Worm (Caenorhabditis elegans) whole organism, L4 larva: Measurements from ENCODE around the gene arrd-15.
A peak's percentile ranks its signal among the peaks of the same experiment; 100 is the strongest.

Experiments used
- D1046.2 ChIP-seq: fragments of 200-800 bp; sonication (Bioruptor generic); IDR thresholded peaks from 2 replicates; pipeline ENCODE4 v1.3.6; 2022; ENCODE audit warnings: missing genetic modification characterization, missing compliant biosample characterization
- F26F4.8 ChIP-seq: fragments of 200-800 bp; sonication (Bioruptor generic); conservative IDR thresholded peaks from 2 replicates; pipeline ENCODE4 v1.3.6; 2022; ENCODE audit warnings: missing genetic modification characterization, missing compliant biosample characterization
- F37D6.2 ChIP-seq: sonication (generic microtip); optimal IDR thresholded peaks from 2 replicates; lab custom pipeline; 2016; ENCODE audit warnings: mild to moderate bottlenecking, missing genetic modification characterization, missing compliant biosample characterization
- Y105C5A.15 ChIP-seq: fragments of 200-800 bp; sonication (Bioruptor generic); IDR thresholded peaks from 2 replicates; pipeline ENCODE4 v1.3.6; 2022; ENCODE audit warnings: missing genetic modification characterization, missing compliant biosample characterization
- Y48G9A.11 ChIP-seq: fragments of 200-800 bp; sonication (Bioruptor generic); IDR thresholded peaks from 2 replicates; pipeline ENCODE4 v1.3.6; 2022; ENCODE audit warnings: missing genetic modification reagents, missing genetic modification characterization, missing compliant biosample characterization
- Y75B8A.6 ChIP-seq: fragments of 200-800 bp; sonication (Bioruptor generic); IDR thresholded peaks from 2 replicates; pipeline ENCODE4 v1.3.6; 2022; ENCODE audit warnings: missing genetic modification reagents, missing genetic modification characterization, missing compliant biosample characterization
- ZK546.5 ChIP-seq, 2 experiments: sonication (generic microtip); optimal IDR thresholded peaks; 2 replicates each; lab custom pipeline; 2017; ENCODE audit warnings: missing biosample characterization in 2 of 2, missing genetic modification characterization in 2 of 2
- aly-2 ChIP-seq: sonication (generic microtip); optimal IDR thresholded peaks from 2 replicates; lab custom pipeline; 2018; ENCODE audit warnings: missing biosample characterization, missing genetic modification characterization
- attf-4 ChIP-seq: sonication (generic microtip); optimal IDR thresholded peaks from 3 replicates; lab custom pipeline; 2017; ENCODE audit warnings: missing biosample characterization, missing genetic modification characterization
- ceh-20 ChIP-seq: fragments of 200-800 bp; sonication (Bioruptor generic); IDR thresholded peaks from 2 replicates; pipeline ENCODE4 v1.3.6; 2022; ENCODE audit warnings: missing genetic modification reagents, missing genetic modification characterization, missing compliant biosample characterization
- ceh-32 ChIP-seq: sonication (generic microtip); optimal IDR thresholded peaks from 2 replicates; lab custom pipeline; 2016; ENCODE audit warnings: mild to moderate bottlenecking, missing genetic modification characterization, missing compliant biosample characterization; ENCODE audit not compliant: poor library complexity
- ces-1 ChIP-seq: fragments of 150-350 bp; sonication (generic microtip); optimal IDR thresholded peaks from 4 replicates; lab custom pipeline; 2014; ENCODE audit warnings: missing biosample characterization, missing genetic modification reagents, missing genetic modification characterization
- cey-2 ChIP-seq: sonication (generic microtip); optimal IDR thresholded peaks from 3 replicates; lab custom pipeline; 2017; ENCODE audit warnings: missing genetic modification characterization, mild to moderate bottlenecking, missing compliant biosample characterization, antibody characterized with exemption, borderline replicate concordance; ENCODE audit not compliant: insufficient read depth
- ctbp-1 ChIP-seq: fragments of 200-800 bp; sonication (Bioruptor generic); IDR thresholded peaks from 2 replicates; pipeline ENCODE4 v1.3.6; 2022; ENCODE audit warnings: missing genetic modification reagents, missing genetic modification characterization, missing compliant biosample characterization
- daf-19 ChIP-seq: fragments of 200-800 bp; sonication (Bioruptor generic); conservative IDR thresholded peaks from 2 replicates; pipeline ENCODE4 v1.3.6; 2022; ENCODE audit warnings: missing genetic modification characterization, missing compliant biosample characterization
- dmd-8 ChIP-seq: fragments of 200-800 bp; sonication (Bioruptor generic); IDR thresholded peaks from 2 replicates; pipeline ENCODE4 v1.3.6; 2022; ENCODE audit warnings: missing genetic modification characterization, missing compliant biosample characterization
- dmd-9 ChIP-seq: fragments of 200-800 bp; sonication (Bioruptor generic); IDR thresholded peaks from 2 replicates; pipeline ENCODE4 v1.3.6; 2022; ENCODE audit warnings: missing genetic modification reagents, missing genetic modification characterization, missing compliant biosample characterization
- dve-1 ChIP-seq: sonication (generic microtip); optimal IDR thresholded peaks from 2 replicates; lab custom pipeline; 2017; ENCODE audit warnings: antibody characterized with exemption, mild to moderate bottlenecking, missing genetic modification characterization, missing compliant biosample characterization; ENCODE audit not compliant: insufficient read depth
- fos-1 ChIP-seq: fragments of 150-350 bp; optimal IDR thresholded peaks from 2 replicates; lab custom pipeline; 2014; ENCODE audit warnings: missing biosample characterization, missing genetic modification characterization
- hlh-11 ChIP-seq: fragments of 200-800 bp; sonication (Bioruptor generic); optimal IDR thresholded peaks from 2 replicates; lab custom pipeline; 2018; ENCODE audit warnings: mild to moderate bottlenecking, missing genetic modification characterization, missing compliant biosample characterization
- hmg-1.1 ChIP-seq: fragments of 200-800 bp; sonication (Bioruptor generic); IDR thresholded peaks from 2 replicates; pipeline ENCODE4 v1.3.6; 2022; ENCODE audit warnings: missing genetic modification reagents, missing genetic modification characterization, missing compliant biosample characterization
- lim-7 ChIP-seq: fragments of 200-800 bp; sonication (Bioruptor generic); IDR thresholded peaks from 2 replicates; pipeline ENCODE4 v1.3.6; 2022; ENCODE audit warnings: missing genetic modification characterization, missing compliant biosample characterization
- lin-1 ChIP-seq: fragments of 200-800 bp; sonication (Bioruptor generic); IDR thresholded peaks from 2 replicates; pipeline ENCODE4 v1.3.6; 2022; ENCODE audit warnings: missing genetic modification reagents, missing genetic modification characterization, missing compliant biosample characterization
- lin-29 ChIP-seq: fragments of 200-800 bp; sonication (Bioruptor generic); IDR thresholded peaks from 2 replicates; pipeline ENCODE4 v1.3.6; 2022; ENCODE audit warnings: missing genetic modification reagents, missing genetic modification characterization, missing compliant biosample characterization
- madf-5 ChIP-seq, 2 experiments: fragments of 200-800 bp; sonication (Bioruptor generic); IDR thresholded peaks; 2 replicates each; pipeline ENCODE4 v1.3.6; 2022; ENCODE audit warnings: missing compliant biosample characterization in 2 of 2, missing genetic modification characterization in 2 of 2
- madf-9 ChIP-seq: fragments of 200-800 bp; sonication (Bioruptor generic); conservative IDR thresholded peaks from 2 replicates; pipeline ENCODE4 v1.3.6; 2022; ENCODE audit warnings: missing genetic modification reagents, missing genetic modification characterization, missing compliant biosample characterization
- mep-1 ChIP-seq: fragments of 150-350 bp; sonication (generic microtip); optimal IDR thresholded peaks from 3 replicates; lab custom pipeline; 2014; ENCODE audit warnings: missing biosample characterization, missing genetic modification characterization
- mes-2 ChIP-seq: sonication (generic microtip); optimal IDR thresholded peaks from 2 replicates; lab custom pipeline; 2016; ENCODE audit warnings: missing genotype, mild to moderate bottlenecking, missing genetic modification characterization, missing compliant biosample characterization; ENCODE audit not compliant: poor library complexity, severe bottlenecking
- mxl-2 ChIP-seq: fragments of 200-800 bp; sonication (Bioruptor generic); conservative IDR thresholded peaks from 2 replicates; pipeline ENCODE4 v1.3.6; 2022; ENCODE audit warnings: missing genetic modification reagents, missing genetic modification characterization, missing compliant biosample characterization
- mxl-3 ChIP-seq: fragments of 200-800 bp; sonication (Bioruptor generic); optimal IDR thresholded peaks from 2 replicates; lab custom pipeline; 2018; ENCODE audit warnings: mild to moderate bottlenecking, missing genetic modification characterization, missing compliant biosample characterization
- nhr-10 ChIP-seq: fragments of 150-350 bp; optimal IDR thresholded peaks from 2 replicates; lab custom pipeline; 2014; ENCODE audit warnings: missing biosample characterization, missing genetic modification characterization
- nhr-111 ChIP-seq: fragments of 200-800 bp; sonication (Bioruptor generic); optimal IDR thresholded peaks from 2 replicates; lab custom pipeline; 2018; ENCODE audit warnings: mild to moderate bottlenecking, missing genetic modification characterization, missing compliant biosample characterization
- nhr-237 ChIP-seq: sonication (generic microtip); optimal IDR thresholded peaks from 2 replicates; lab custom pipeline; 2017; ENCODE audit warnings: missing biosample characterization, missing genetic modification characterization
- nhr-25 ChIP-seq: sonication (generic microtip); optimal IDR thresholded peaks from 2 replicates; lab custom pipeline; 2017; ENCODE audit warnings: missing genetic modification characterization, mild to moderate bottlenecking, missing compliant biosample characterization, antibody characterized with exemption, moderate library complexity, borderline replicate concordance; ENCODE audit not compliant: insufficient read depth
- nhr-42 ChIP-seq: fragments of 200-800 bp; sonication (Bioruptor generic); IDR thresholded peaks from 2 replicates; pipeline ENCODE4 v1.3.6; 2022; ENCODE audit warnings: missing genetic modification characterization, missing compliant biosample characterization
- nhr-48 ChIP-seq: sonication (generic microtip); optimal IDR thresholded peaks from 2 replicates; lab custom pipeline; 2016; ENCODE audit warnings: mild to moderate bottlenecking, missing genetic modification characterization, missing compliant biosample characterization
- nhr-6 ChIP-seq: fragments of 150-350 bp; optimal IDR thresholded peaks from 2 replicates; lab custom pipeline; 2014; ENCODE audit warnings: missing biosample characterization, missing genetic modification characterization
- nhr-76 ChIP-seq: fragments of 150-350 bp; optimal IDR thresholded peaks from 2 replicates; lab custom pipeline; 2014; ENCODE audit warnings: missing biosample characterization, missing genetic modification characterization
- nhr-77 ChIP-seq: fragments of 150-350 bp; optimal IDR thresholded peaks from 2 replicates; lab custom pipeline; 2014; ENCODE audit warnings: missing biosample characterization, missing genetic modification characterization
- pha-4 ChIP-seq, 2 experiments: fragments of 150-350 bp in 1 of 2; fragments of 200-800 bp in 1 of 2; sonication (Bioruptor generic) in 1 of 2; IDR thresholded peaks in 1 of 2; optimal IDR thresholded peaks in 1 of 2; 2 replicates each; pipeline versions ENCODE4 v1.3.6 to Lab custom; 2014 to 2022; ENCODE audit warnings: missing genetic modification characterization in 2 of 2, missing genetic modification reagents in 2 of 2, missing biosample characterization in 1 of 2, missing compliant biosample characterization in 1 of 2
- php-3 ChIP-seq: fragments of 200-800 bp; sonication (Bioruptor generic); IDR thresholded peaks from 2 replicates; pipeline ENCODE4 v1.3.6; 2022; ENCODE audit warnings: missing genetic modification reagents, missing genetic modification characterization, missing compliant biosample characterization
- snpc-1.2 ChIP-seq: fragments of 200-800 bp; sonication (Bioruptor generic); IDR thresholded peaks from 2 replicates; pipeline ENCODE4 v1.3.6; 2022; ENCODE audit warnings: missing genetic modification reagents, missing genetic modification characterization, missing compliant biosample characterization
- snpc-4 ChIP-seq: fragments of 150-350 bp; optimal IDR thresholded peaks from 2 replicates; lab custom pipeline; 2014; ENCODE audit warnings: missing biosample characterization, missing genetic modification characterization
- spr-1 ChIP-seq: sonication (generic microtip); optimal IDR thresholded peaks from 2 replicates; lab custom pipeline; 2016; ENCODE audit warnings: mild to moderate bottlenecking, missing genetic modification characterization, missing compliant biosample characterization
- spr-3 ChIP-seq: fragments of 200-800 bp; sonication (Bioruptor generic); optimal IDR thresholded peaks from 2 replicates; lab custom pipeline; 2018; ENCODE audit warnings: mild to moderate bottlenecking, missing genetic modification characterization, missing compliant biosample characterization
- tag-97 ChIP-seq: fragments of 200-800 bp; sonication (Bioruptor generic); IDR thresholded peaks from 2 replicates; pipeline ENCODE4 v1.3.6; 2022; ENCODE audit warnings: missing genetic modification characterization, missing compliant biosample characterization
- unc-130 ChIP-seq: sonication (generic microtip); optimal IDR thresholded peaks from 2 replicates; lab custom pipeline; 2016; ENCODE audit warnings: missing genetic modification reagents, missing genetic modification characterization, missing compliant biosample characterization
- zag-1 ChIP-seq: fragments of 150-350 bp; optimal IDR thresholded peaks from 2 replicates; lab custom pipeline; 2014; ENCODE audit warnings: missing biosample characterization, missing genetic modification characterization
- zfp-2 ChIP-seq: sonication (generic microtip); optimal IDR thresholded peaks from 2 replicates; lab custom pipeline; 2016; ENCODE audit warnings: mild to moderate bottlenecking, missing genetic modification characterization, missing compliant biosample characterization
- ztf-11 ChIP-seq: fragments of 150-350 bp; optimal IDR thresholded peaks from 2 replicates; lab custom pipeline; 2014; ENCODE audit warnings: missing biosample characterization, missing genetic modification characterization

arrd-15 gene

ce11 chrIII:8937571-8937970, 7.7 kb downstream of the arrd-15 start (continued):
- TF ChIP-seq mes-2 (tag; lab: Kevin White, UChicago) (peak; percentile 90), tag-97 (GFP tag; lab: Robert Waterston, UW) (no peak), mxl-2 (GFP tag; lab: Robert Waterston, UW) (0 out of 2 replicates have a peak, but pooled peaks have one; percentile 57), nhr-42 (GFP tag; lab: Robert Waterston, UW) (peak; percentile 62; the same call in 1 of the 2 replicates), dve-1 (no peak), ctbp-1 (peak; percentile 89), nhr-111 (GFP tag; lab: Kevin White, UChicago) (peak; percentile 45), fos-1 (tag; lab: Kevin White, UChicago) (no peak), nhr-6 (tag; lab: Kevin White, UChicago) (no peak), F37D6.2 (tag; lab: Kevin White, UChicago) (peak; percentile 50), dmd-9 (GFP tag; lab: Robert Waterston, UW) (no peak), lim-7 (GFP tag; lab: Robert Waterston, UW) (peak; percentile 94), hlh-11 (tag; lab: Kevin White, UChicago) (peak; percentile 81), mxl-3 (peak; percentile 75), daf-19 (peak; percentile 78), Y48G9A.11 (GFP tag; lab: Robert Waterston, UW) (peak; percentile 53; the same call in 1 of the 2 replicates), nhr-25 (tag; lab: Kevin White, UChicago) (peak; percentile 54), lin-29 (0 out of 2 replicates have a peak, but pooled peaks have one; percentile 55), Y75B8A.6 (peak; percentile 88; the same call in 1 of the 2 replicates), ZK546.5 (tag; optimal IDR thresholded peaks at IDR 0.05; lab: Kevin White, UChicago) (no peak), nhr-76 (tag; lab: Kevin White, UChicago) (no peak), lin-1 (GFP tag; lab: Robert Waterston, UW) (no peak), madf-9 (peak; percentile 65; the same call in 1 of the 2 replicates), D1046.2 (peak; percentile 63; the same call in 1 of the 2 replicates), nhr-10 (tag; lab: Kevin White, UChicago) (no peak), snpc-4 (tag; lab: Kevin White, UChicago) (no peak), Y105C5A.15 (GFP tag; lab: Robert Waterston, UW) (peak; percentile 21; the same call in 1 of the 2 replicates), spr-3 (peak; percentile 30), cey-2 (tag; lab: Kevin White, UChicago) (no peak), dmd-8 (GFP tag; lab: Robert Waterston, UW) (peak; percentile 78; the same call in 1 of the 2 replicates), ceh-20 (GFP tag; lab: Robert Waterston, UW) (no peak; the same call in 1 of the 2 replicates), nhr-237 (tag; lab: Kevin White, UChicago) (no peak), ceh-32 (tag; lab: Kevin White, UChicago) (peak; percentile 5), php-3 (GFP tag; lab: Robert Waterston, UW) (no peak; the same call in 1 of the 2 replicates), zfp-2 (no peak), hmg-1.1 (peak; percentile 93), zag-1 (tag; lab: Kevin White, UChicago) (no peak), F26F4.8 (GFP tag; lab: Robert Waterston, UW) (peak; percentile 71; the same call in 1 of the 2 replicates), unc-130 (GFP tag; lab: Kevin White, UChicago) (peak; percentile 56), madf-5 (GFP tag; IDR thresholded peaks at IDR 0.05; lab: Robert Waterston, UW) (peak; percentile 63 to 75; a peak in 2 of 4 replicates), attf-4 (no peak), mep-1 (tag; lab: Kevin White, UChicago) (peak; percentile 76), ztf-11 (tag; lab: Kevin White, UChicago) (no peak), nhr-48 (no peak), spr-1 (tag; lab: Kevin White, UChicago) (peak; percentile 73), nhr-77 (peak; percentile 58), ces-1 (GFP tag; lab: Kevin White, UChicago) (no peak), snpc-1.2 (no peak), aly-2 (tag; lab: Kevin White, UChicago) (no peak), pha-4 (GFP tag; IDR thresholded peaks at IDR 0.05; lab: Robert Waterston, UW) (peak; percentile 82), pha-4 (tag; optimal IDR thresholded peaks at IDR 0.05; lab: Kevin White, UChicago) (no peak)
